Worm (Caenorhabditis elegans): ENCODE data around the gene oac-59.

oac-59 gene

DNA sequence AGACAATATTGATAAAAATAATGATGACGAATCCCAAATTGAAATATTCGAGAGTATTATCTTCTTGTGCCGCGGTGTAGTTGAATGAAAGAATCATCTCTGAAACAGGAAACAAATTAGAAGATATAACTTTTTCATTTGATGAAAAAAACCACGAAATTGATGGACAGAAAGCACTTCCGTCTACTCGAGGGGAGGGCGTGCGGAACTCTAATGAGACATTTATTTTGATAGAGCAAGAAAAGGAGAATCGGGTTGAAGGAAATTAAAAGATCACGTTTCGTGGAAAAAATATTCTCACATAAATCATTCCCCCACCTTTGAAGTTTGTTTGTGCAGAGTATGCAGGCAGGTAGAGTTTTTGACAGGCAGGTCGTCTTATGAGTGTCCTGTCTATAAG lies 39.7 kb downstream of the oac-59 start, which contains the start of gene sre-14:
TSS of gene sre-14 (minus strand) at position 101 of the 400 bp plus-strand sequence.
- TF ChIP-seq let-526 (GFP tag; IDR thresholded peaks at IDR 0.05): no peak
- TF ChIP-seq ztf-25 (GFP tag; IDR thresholded peaks at IDR 0.05): no peak
- TF ChIP-seq hlh-26 (GFP tag; conservative IDR thresholded peaks at IDR 0.05): no peak
- no peak for TF ChIP-seq lin-40 (tag; optimal IDR thresholded peaks at IDR 0.05)
- no peak for TF ChIP-seq zim-3 (tag; optimal IDR thresholded peaks at IDR 0.05)
- TF ChIP-seq ekl-4 (GFP tag; IDR thresholded peaks at IDR 0.05): no peak
- TF ChIP-seq Y56A3A.18 (GFP tag; IDR thresholded peaks at IDR 0.05): no peak
- no peak for TF ChIP-seq efl-1 (GFP tag; optimal IDR thresholded peaks at IDR 0.05)
- no peak for TF ChIP-seq nhr-120 (GFP tag; IDR thresholded peaks at IDR 0.05)
- TF ChIP-seq bed-1 (GFP tag; IDR thresholded peaks at IDR 0.05): no peak
- no peak for TF ChIP-seq Y95B8A.8 (GFP tag; IDR thresholded peaks at IDR 0.05)
- no peak for TF ChIP-seq T07F8.4 (tag; optimal IDR thresholded peaks at IDR 0.05)
- TF ChIP-seq nfyb-1 (GFP tag; IDR thresholded peaks at IDR 0.05): no peak
- TF ChIP-seq zfh-2 (GFP tag; conservative IDR thresholded peaks at IDR 0.05): no peak
- no peak for TF ChIP-seq F57A8.1 (GFP tag; optimal IDR thresholded peaks at IDR 0.05)
- no peak for TF ChIP-seq nhr-90 (tag; optimal IDR thresholded peaks at IDR 0.05)

DNA sequence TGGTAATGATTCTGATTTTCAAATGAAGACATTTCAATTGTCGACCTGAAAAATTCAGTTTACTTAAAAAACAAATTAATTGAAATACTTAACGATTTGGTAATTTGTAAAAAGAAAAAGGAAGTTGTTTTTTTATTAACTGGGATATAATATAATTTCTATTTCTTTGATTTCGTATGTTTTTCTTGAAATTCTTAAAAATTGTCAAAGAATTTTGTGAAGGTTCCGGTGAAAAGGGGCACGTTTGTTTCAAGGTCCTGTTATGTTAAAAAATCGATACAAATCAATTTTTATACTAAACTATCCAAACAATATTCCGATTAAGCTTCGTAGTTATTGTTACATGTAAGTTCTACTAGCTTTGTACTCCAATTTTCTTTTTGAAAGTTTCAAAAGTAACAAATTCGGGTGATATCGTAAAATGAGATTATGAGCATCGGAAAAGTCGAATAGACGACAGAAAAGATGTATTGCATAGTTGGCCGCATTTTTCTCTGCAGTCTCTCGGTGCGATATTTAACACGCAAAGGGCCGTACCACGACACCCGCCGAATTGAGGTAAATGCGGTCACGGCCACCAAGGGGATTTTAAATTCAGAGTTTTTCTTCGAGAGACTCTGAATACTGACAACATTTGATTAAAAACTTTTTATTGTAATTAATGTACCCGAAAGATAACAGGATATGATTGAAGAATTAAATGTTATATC lies 41.7 kb downstream of the oac-59 start, which contains the start of gene Y39C12A.9:
TSS of gene Y39C12A.9 (minus strand) at position 51 of the 710 bp plus-strand sequence.
- no peak for TF ChIP-seq egl-44 (GFP tag; IDR thresholded peaks at IDR 0.05)

DNA sequence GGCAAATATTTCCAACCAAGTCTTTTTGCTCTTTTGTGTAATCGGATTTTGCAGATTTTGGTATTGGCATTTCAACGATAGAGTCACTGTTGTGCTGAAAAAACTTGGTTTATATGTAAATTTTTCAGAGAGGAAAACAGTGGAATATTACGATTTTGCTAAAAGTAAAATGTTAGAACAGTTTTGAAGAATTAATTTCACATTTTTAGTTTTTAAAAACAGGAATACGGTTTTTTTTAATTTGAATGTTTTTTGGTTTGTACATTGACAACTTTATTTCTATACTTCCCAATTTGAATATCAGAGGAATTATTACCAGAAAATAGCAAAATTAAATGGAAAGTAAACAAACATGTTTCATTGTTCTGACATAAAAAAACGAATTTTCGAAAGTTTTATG lies 48.5 kb downstream of the oac-59 start, which contains the start of gene dnj-26:
TSS of gene dnj-26 (minus strand) at position 101 of the 400 bp plus-strand sequence.
- no peak for TF ChIP-seq lsy-27 (tag; optimal IDR thresholded peaks at IDR 0.05; ENCODE audit: borderline replicate concordance, insufficient read depth)
- TF ChIP-seq ztf-28 (GFP tag; IDR thresholded peaks at IDR 0.05): no peak

DNA sequence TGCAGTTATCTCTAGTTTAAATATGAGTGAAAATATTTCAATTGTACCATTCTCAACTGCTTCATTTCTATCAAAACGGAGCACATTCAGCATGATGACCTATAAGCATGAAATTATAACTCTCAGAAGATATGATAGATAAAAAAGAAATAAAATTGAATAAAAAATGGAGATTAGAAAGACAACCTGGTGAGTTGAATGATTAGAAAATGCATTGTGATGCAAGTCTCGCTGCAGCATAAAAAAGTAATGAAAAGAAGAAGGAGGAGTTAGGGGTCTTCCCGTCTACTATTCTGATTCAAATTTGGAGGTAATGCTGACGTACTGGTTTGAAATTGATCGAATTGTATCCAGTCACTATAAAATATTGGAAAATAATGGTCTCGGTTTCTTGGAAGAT lies 56.4 kb downstream of the oac-59 start, which contains the start of gene sre-15:
TSS of gene sre-15 (minus strand) at position 101 of the 400 bp plus-strand sequence.
- TF ChIP-seq hrde-1 (tag; optimal IDR thresholded peaks at IDR 0.05; ENCODE audit: borderline replicate concordance) (no peak), dpl-1 (GFP tag; optimal IDR thresholded peaks at IDR 0.05) (no peak), let-526 (GFP tag; IDR thresholded peaks at IDR 0.05) (no peak), ztf-3 (GFP tag; optimal IDR thresholded peaks at IDR 0.05) (no peak), cebp-2 (GFP tag; IDR thresholded peaks at IDR 0.05) (no peak)
